Fruit fly (Drosophila melanogaster): ENCODE measurements around the gene CG5707.
A peak's percentile ranks its signal among the peaks of the same experiment; 100 is the strongest.

The CG5707 gene

DNA sequence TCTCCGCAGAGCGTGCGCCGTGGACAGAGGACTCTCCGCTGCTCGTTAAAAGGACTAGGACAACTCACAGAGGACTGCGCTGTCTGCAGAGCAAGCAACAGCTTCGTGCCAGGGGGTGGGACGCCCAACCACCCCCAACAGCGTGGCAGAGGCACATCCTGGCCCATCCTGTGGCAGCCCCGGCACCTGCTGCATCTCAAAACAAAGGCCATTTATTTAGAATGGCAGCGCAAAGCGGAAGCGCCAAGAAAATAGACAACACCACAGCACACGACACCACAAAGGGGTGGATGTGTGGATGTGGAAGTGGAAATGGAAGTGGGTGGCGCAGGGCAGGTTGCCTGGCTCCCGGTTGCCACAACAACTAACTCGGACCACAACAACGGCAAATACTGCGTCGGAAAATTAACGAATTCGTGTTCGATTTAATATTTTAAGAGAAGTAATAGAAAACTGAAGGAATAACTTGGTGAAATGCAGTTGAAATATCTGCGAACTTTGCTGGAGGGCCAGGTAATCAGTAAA, 37.2 kb upstream of the CG5707 start, which contains the start of gene Oseg2 (continued):
- TF ChIP-seq jumu (GFP tag; optimal IDR thresholded peaks at IDR 0.05) (no peak), ci (GFP tag; IDR thresholded peaks at IDR 0.05) (no peak), CG14667 (GFP tag; IDR thresholded peaks at IDR 0.05) (no peak), D (optimal IDR thresholded peaks at IDR 0.05) (no peak), D (GFP tag; optimal IDR thresholded peaks at IDR 0.05) (no peak), crc (GFP tag; optimal IDR thresholded peaks at IDR 0.05) (no peak), CG2875 (GFP tag; optimal IDR thresholded peaks at IDR 0.05) (no peak), CkIIα-i1 (GFP tag; IDR thresholded peaks at IDR 0.05) (no peak), slbo (GFP tag; IDR thresholded peaks at IDR 0.05) (no peak), CG15479 (GFP tag; optimal IDR thresholded peaks at IDR 0.05) (no peak), nerfin-1 (tag; optimal IDR thresholded peaks at IDR 0.05) (peak; percentile 49), phol (tag; optimal IDR thresholded peaks at IDR 0.05) (no peak), CG12071 (GFP tag; optimal IDR thresholded peaks at IDR 0.05) (no peak), tx (GFP tag; optimal IDR thresholded peaks at IDR 0.05) (no peak), CG8359 (GFP tag; optimal IDR thresholded peaks at IDR 0.05; ENCODE audit: borderline replicate concordance) (no peak), shn (GFP tag; optimal IDR thresholded peaks at IDR 0.05) (no peak), scrt (GFP tag; optimal IDR thresholded peaks at IDR 0.05) (peak; percentile 100), CG13123 (GFP tag; optimal IDR thresholded peaks at IDR 0.05) (no peak), knrl (GFP tag; IDR thresholded peaks at IDR 0.05; ENCODE audit: partially characterized antibody) (no peak), az2 (GFP tag; optimal IDR thresholded peaks at IDR 0.05) (no peak), fru (optimal IDR thresholded peaks at IDR 0.05) (no peak), CG6654 (GFP tag; optimal IDR thresholded peaks at IDR 0.05) (no peak), CG1233 (GFP tag; optimal IDR thresholded peaks at IDR 0.05) (no peak), CG32772 (GFP tag; IDR thresholded peaks at IDR 0.05) (no peak), pb (GFP tag; optimal IDR thresholded peaks at IDR 0.05) (no peak), CG11456 (GFP tag; IDR thresholded peaks at IDR 0.05) (no peak), Nf-YB (GFP tag; optimal IDR thresholded peaks at IDR 0.05) (no peak), prd (optimal IDR thresholded peaks at IDR 0.05) (no peak), prd (GFP tag; IDR thresholded peaks at IDR 0.05) (0 out of 3 replicates have a peak, but pooled peaks have one; percentile 10), CG1832 (GFP tag; optimal IDR thresholded peaks at IDR 0.05) (no peak), CG34422 (GFP tag; IDR thresholded peaks at IDR 0.05) (peak; percentile 71; the same call in 1 of the 3 replicates), CG10431 (GFP tag; optimal IDR thresholded peaks at IDR 0.05) (no peak), otp (GFP tag; IDR thresholded peaks at IDR 0.05) (no peak), Dp (GFP tag; optimal IDR thresholded peaks at IDR 0.05) (no peak), CG15269 (tag; optimal IDR thresholded peaks at IDR 0.05) (no peak), Optix (GFP tag; IDR thresholded peaks at IDR 0.05) (no peak), pum (GFP tag; optimal IDR thresholded peaks at IDR 0.05) (no peak), hkb (optimal IDR thresholded peaks at IDR 0.05) (no peak), hkb (GFP tag; IDR thresholded peaks at IDR 0.05) (no peak), CG8924 (tag; optimal IDR thresholded peaks at IDR 0.05) (no peak), CG1529 (GFP tag; optimal IDR thresholded peaks at IDR 0.05) (no peak), croc (GFP tag; conservative IDR thresholded peaks at IDR 0.05) (no peak), dysf (GFP tag; IDR thresholded peaks at IDR 0.05) (no peak), CG12155 (GFP tag; optimal IDR thresholded peaks at IDR 0.05) (no peak), Hmr (GFP tag; optimal IDR thresholded peaks at IDR 0.05) (no peak), dimm (GFP tag; IDR thresholded peaks at IDR 0.05) (no peak), insv (GFP tag; optimal IDR thresholded peaks at IDR 0.05) (no peak), chm (GFP tag; IDR thresholded peaks at IDR 0.05) (no peak), Rfx (GFP tag; IDR thresholded peaks at IDR 0.05) (peak; percentile 17; the same call in 1 of the 2 replicates), cwo (GFP tag; optimal IDR thresholded peaks at IDR 0.05) (no peak), amos (GFP tag; IDR thresholded peaks at IDR 0.05; ENCODE audit: partially characterized antibody) (no peak), CG10959 (GFP tag; IDR thresholded peaks at IDR 0.05) (no peak), CG30020 (tag; optimal IDR thresholded peaks at IDR 0.05) (no peak)
